Fruit fly (Drosophila melanogaster) Kc167 (cell line): Measurements from ENCODE around the gene CG32413.

ENCODE experiments used
- Myc ChIP-seq: fragments of >200 bp; optimal IDR thresholded peaks from 2 replicates; lab custom pipeline; 2017; ENCODE audit warnings: missing external identifiers
- Sin3A ChIP-seq: fragments of >200 bp; optimal IDR thresholded peaks from 2 replicates; lab custom pipeline; 2018; ENCODE audit warnings: missing external identifiers
- h ChIP-seq: fragments of >200 bp; optimal IDR thresholded peaks from 3 replicates; lab custom pipeline; 2018; ENCODE audit warnings: missing external identifiers
- insv ChIP-seq: fragments of >200 bp; optimal IDR thresholded peaks from 3 replicates; lab custom pipeline; 2018; ENCODE audit warnings: missing external identifiers
- psq ChIP-seq: fragments of >200 bp; optimal IDR thresholded peaks from 2 replicates; lab custom pipeline; 2017; ENCODE audit warnings: missing external identifiers
- ttk ChIP-seq: sonication (Bioruptor generic); optimal IDR thresholded peaks from 2 replicates; lab custom pipeline; 2017; ENCODE audit warnings: missing external identifiers

- TF ChIP-seq insv (no peak), h (lab: Kevin White, UChicago) (no peak), Myc (no peak), psq (no peak), ttk (no peak), Sin3A (no peak)
Measured at dm6 chr3L:5943348-5943904, 39.6 kb upstream of the CG32413 start.
